Worm (Caenorhabditis elegans) whole organism, L3 larva: ENCODE data around the gene pes-1.

ENCODE experiments used
- R02D3.7 ChIP-seq: fragments of 150-350 bp; optimal IDR thresholded peaks from 2 replicates; lab custom pipeline; 2014; ENCODE audit warnings: missing biosample characterization, missing genetic modification characterization
- aly-2 ChIP-seq: fragments of 150-350 bp; optimal IDR thresholded peaks from 2 replicates; lab custom pipeline; 2014; ENCODE audit warnings: missing biosample characterization, missing genetic modification characterization
- ama-1 ChIP-seq: fragments of 150-350 bp; optimal IDR thresholded peaks from 2 replicates; lab custom pipeline; 2018
- ceh-16 ChIP-seq: sonication (generic microtip); optimal IDR thresholded peaks from 2 replicates; lab custom pipeline; 2017; ENCODE audit warnings: missing biosample characterization, missing genetic modification characterization
- ceh-28 ChIP-seq: fragments of 150-350 bp; optimal IDR thresholded peaks from 2 replicates; lab custom pipeline; 2014; ENCODE audit warnings: missing biosample characterization, missing genetic modification reagents, missing genetic modification characterization
- ceh-9 ChIP-seq: sonication (generic microtip); optimal IDR thresholded peaks from 2 replicates; lab custom pipeline; 2018; ENCODE audit warnings: missing biosample characterization, missing genetic modification characterization
- daf-12 ChIP-seq: fragments of 150-350 bp; optimal IDR thresholded peaks from 2 replicates; lab custom pipeline; 2014; ENCODE audit warnings: missing biosample characterization, missing genetic modification reagents, missing genetic modification characterization
- egl-5 ChIP-seq: fragments of 150-350 bp; optimal IDR thresholded peaks from 2 replicates; lab custom pipeline; 2017; ENCODE audit warnings: missing biosample characterization, missing genetic modification reagents, missing genetic modification characterization, inconsistent platforms
- elt-1 ChIP-seq: fragments of 150-350 bp; optimal IDR thresholded peaks from 2 replicates; lab custom pipeline; 2014; ENCODE audit warnings: missing biosample characterization, missing genetic modification characterization
- elt-2 ChIP-seq: sonication (generic microtip); optimal IDR thresholded peaks from 2 replicates; lab custom pipeline; 2016; ENCODE audit warnings: missing genetic modification reagents, mild to moderate bottlenecking, missing genetic modification characterization, missing compliant biosample characterization
- eor-1 ChIP-seq, 2 experiments: fragments of 150-350 bp; optimal IDR thresholded peaks; 2 replicates each; lab custom pipeline; 2014 to 2018; ENCODE audit warnings: missing biosample characterization in 2 of 2, missing genetic modification characterization in 2 of 2
- fkh-10 ChIP-seq: sonication (generic microtip); optimal IDR thresholded peaks from 2 replicates; lab custom pipeline; 2017; ENCODE audit warnings: missing biosample characterization, missing genetic modification reagents, missing genetic modification characterization
- fkh-2 ChIP-seq: fragments of 150-350 bp; optimal IDR thresholded peaks from 2 replicates; lab custom pipeline; 2014; ENCODE audit warnings: missing biosample characterization, missing genetic modification reagents, missing genetic modification characterization
- fos-1 ChIP-seq: fragments of 150-350 bp; optimal IDR thresholded peaks from 2 replicates; lab custom pipeline; 2014; ENCODE audit warnings: missing biosample characterization, missing genetic modification characterization
- jun-1 ChIP-seq: fragments of 150-350 bp; optimal IDR thresholded peaks from 2 replicates; lab custom pipeline; 2014; ENCODE audit warnings: missing biosample characterization, missing genetic modification reagents, missing genetic modification characterization
- lin-15B ChIP-seq: fragments of 150-350 bp; optimal IDR thresholded peaks from 2 replicates; lab custom pipeline; 2014; ENCODE audit warnings: missing biosample characterization, missing genetic modification characterization
- lin-39 ChIP-seq: fragments of 150-350 bp; optimal IDR thresholded peaks from 2 replicates; lab custom pipeline; 2018; ENCODE audit warnings: missing biosample characterization, missing genetic modification reagents, missing genetic modification characterization
- lsy-12 ChIP-seq: sonication (generic microtip); optimal IDR thresholded peaks from 2 replicates; lab custom pipeline; 2016; ENCODE audit warnings: mild to moderate bottlenecking, missing genetic modification characterization, missing compliant biosample characterization
- mdl-1 ChIP-seq: fragments of 150-350 bp; optimal IDR thresholded peaks from 2 replicates; lab custom pipeline; 2014; ENCODE audit warnings: missing biosample characterization, missing genetic modification characterization
- mml-1 ChIP-seq: fragments of 150-350 bp; sonication (generic microtip); optimal IDR thresholded peaks from 3 replicates; lab custom pipeline; 2014; ENCODE audit warnings: missing biosample characterization, missing genetic modification characterization
- nfya-1 ChIP-seq: sonication (generic microtip); optimal IDR thresholded peaks from 2 replicates; lab custom pipeline; 2017; ENCODE audit warnings: missing genetic modification characterization, mild to moderate bottlenecking, missing compliant biosample characterization, antibody characterized with exemption, moderate library complexity; ENCODE audit not compliant: insufficient read depth
- nhr-11 ChIP-seq: fragments of 150-350 bp; optimal IDR thresholded peaks from 2 replicates; lab custom pipeline; 2014; ENCODE audit warnings: missing biosample characterization, missing genetic modification characterization
- nhr-12 ChIP-seq: fragments of 150-350 bp; optimal IDR thresholded peaks from 2 replicates; lab custom pipeline; 2014; ENCODE audit warnings: missing biosample characterization, missing genetic modification characterization
- nhr-23 ChIP-seq: fragments of 150-350 bp; optimal IDR thresholded peaks from 2 replicates; lab custom pipeline; 2014; ENCODE audit warnings: missing biosample characterization, missing genetic modification reagents, missing genetic modification characterization
- nhr-237 ChIP-seq: fragments of 150-350 bp; optimal IDR thresholded peaks from 2 replicates; lab custom pipeline; 2014; ENCODE audit warnings: missing biosample characterization, missing genetic modification characterization
- nhr-25 ChIP-seq: sonication (generic microtip); optimal IDR thresholded peaks from 2 replicates; lab custom pipeline; 2017; ENCODE audit warnings: missing biosample characterization, missing genetic modification characterization
- nhr-43 ChIP-seq: sonication (generic microtip); optimal IDR thresholded peaks from 2 replicates; lab custom pipeline; 2016; ENCODE audit warnings: mild to moderate bottlenecking, missing genetic modification characterization, missing compliant biosample characterization; ENCODE audit not compliant: poor library complexity, severe bottlenecking
- nhr-67 ChIP-seq: fragments of 150-350 bp; optimal IDR thresholded peaks from 2 replicates; lab custom pipeline; 2014; ENCODE audit warnings: missing biosample characterization, missing genetic modification characterization
- nhr-77 ChIP-seq: fragments of 150-350 bp; optimal IDR thresholded peaks from 2 replicates; lab custom pipeline; 2014; ENCODE audit warnings: missing biosample characterization, missing genetic modification characterization
- pha-4 ChIP-seq: fragments of 150-350 bp; optimal IDR thresholded peaks from 2 replicates; lab custom pipeline; 2014; ENCODE audit warnings: missing biosample characterization, missing genetic modification reagents, missing genetic modification characterization
- pqm-1 ChIP-seq: fragments of 150-350 bp; optimal IDR thresholded peaks from 2 replicates; lab custom pipeline; 2017; ENCODE audit warnings: missing biosample characterization, missing genetic modification characterization, inconsistent platforms
- skn-1 ChIP-seq: fragments of 150-350 bp; optimal IDR thresholded peaks from 2 replicates; lab custom pipeline; 2014; ENCODE audit warnings: missing biosample characterization, missing genetic modification characterization
- snpc-4 ChIP-seq: fragments of 150-350 bp; optimal IDR thresholded peaks from 2 replicates; lab custom pipeline; 2014; ENCODE audit warnings: missing biosample characterization, missing genetic modification characterization
- tbx-2 ChIP-seq: sonication (generic microtip); optimal IDR thresholded peaks from 2 replicates; lab custom pipeline; 2016; ENCODE audit warnings: mild to moderate bottlenecking, missing genetic modification characterization, missing compliant biosample characterization
- unc-39 ChIP-seq: sonication (generic microtip); optimal IDR thresholded peaks from 4 replicates; lab custom pipeline; 2017; ENCODE audit warnings: missing biosample characterization, missing genetic modification characterization
- unc-62 ChIP-seq: fragments of 150-350 bp; sonication (generic microtip); optimal IDR thresholded peaks from 4 replicates; lab custom pipeline; 2014; ENCODE audit warnings: missing biosample characterization, missing genetic modification reagents, missing genetic modification characterization
- zag-1 ChIP-seq: fragments of 150-350 bp; optimal IDR thresholded peaks from 2 replicates; lab custom pipeline; 2014; ENCODE audit warnings: missing biosample characterization, missing genetic modification characterization
- ztf-11 ChIP-seq: fragments of 150-350 bp; optimal IDR thresholded peaks from 2 replicates; lab custom pipeline; 2014; ENCODE audit warnings: missing biosample characterization, missing genetic modification characterization
- ztf-4 ChIP-seq: fragments of 150-350 bp; optimal IDR thresholded peaks from 2 replicates; lab custom pipeline; 2014; ENCODE audit warnings: missing biosample characterization, missing genetic modification characterization

Gene pes-1

ce11 chrIV:4993128-4993527 lies 9.4 kb upstream of the pes-1 start:
- TF ChIP-seq fkh-10 = no peak
- no peak for TF ChIP-seq mml-1 (tag; lab: Kevin White, UChicago)
- TF ChIP-seq elt-2 (tag; lab: Kevin White, UChicago) = no peak
- no peak for TF ChIP-seq jun-1 (tag; lab: Kevin White, UChicago)

- TF ChIP-seq ceh-16 = no peak
- TF ChIP-seq mdl-1 (tag; lab: Kevin White, UChicago) = no peak
- no peak for TF ChIP-seq unc-39 (tag; lab: Kevin White, UChicago)
- TF ChIP-seq jun-1 (tag; lab: Kevin White, UChicago) = no peak
- TF ChIP-seq tbx-2 (tag; lab: Kevin White, UChicago) = no peak
- TF ChIP-seq R02D3.7 (tag; lab: Kevin White, UChicago) = no peak
- no peak for TF ChIP-seq ztf-11 (tag; lab: Kevin White, UChicago)
- TF ChIP-seq nhr-237 (tag; lab: Kevin White, UChicago) = no peak
- TF ChIP-seq zag-1 (tag; lab: Kevin White, UChicago) = no peak
- TF ChIP-seq eor-1 (tag; optimal IDR thresholded peaks at IDR 0.05; lab: Kevin White, UChicago) = no peak
- no peak for TF ChIP-seq nhr-77
- TF ChIP-seq fkh-2 (tag; lab: Kevin White, UChicago) = no peak
- no peak for TF ChIP-seq nhr-43 (tag; lab: Kevin White, UChicago)
- no peak for TF ChIP-seq nhr-23
- no peak for TF ChIP-seq nfya-1 (tag; lab: Kevin White, UChicago)
- no peak for TF ChIP-seq elt-1 (tag; lab: Kevin White, UChicago)
- TF ChIP-seq unc-62 = no peak
- TF ChIP-seq fos-1 = no peak
- no peak for TF ChIP-seq lin-15B (tag; lab: Kevin White, UChicago)
- no peak for TF ChIP-seq ceh-9 (tag; lab: Kevin White, UChicago)
Measured at ce11 chrIV:4995842-4996241, 6.7 kb upstream of the pes-1 start, which contains the start of gene ssq-2. Gene ssq-2 (plus strand): TSS chrIV:4996142.

DNA sequence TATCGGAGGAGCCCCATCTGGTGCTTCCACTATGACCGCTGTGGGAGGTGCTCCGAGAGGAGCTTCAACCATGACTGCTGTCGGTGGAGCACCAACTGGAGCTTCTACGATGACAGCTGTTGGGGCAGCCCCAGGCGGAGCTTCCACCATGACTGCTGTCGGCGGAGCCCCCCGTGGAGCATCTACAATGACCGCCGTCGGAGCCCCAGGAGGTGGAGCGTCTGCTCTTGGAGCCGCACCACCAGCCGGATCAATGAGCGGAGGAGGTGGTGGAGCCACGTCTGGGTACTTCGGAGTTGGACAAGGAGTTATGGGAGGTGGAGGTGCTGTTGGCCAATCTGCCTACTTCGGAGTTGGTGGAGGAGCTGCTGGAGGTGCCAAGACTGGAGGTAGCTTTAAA lies 5.6 kb upstream of the pes-1 start:
- TF ChIP-seq ama-1 (no peak), lin-15B (tag; lab: Kevin White, UChicago) (no peak), lsy-12 (no peak), pqm-1 (tag; lab: Kevin White, UChicago) (no peak), ceh-16 (no peak), ceh-9 (tag; lab: Kevin White, UChicago) (no peak)

- no peak for TF ChIP-seq nhr-12 (tag; lab: Kevin White, UChicago)
- no peak for TF ChIP-seq elt-1 (tag; lab: Kevin White, UChicago)
- TF ChIP-seq skn-1 (tag; lab: Kevin White, UChicago) = no peak
- TF ChIP-seq nhr-67 = no peak
- TF ChIP-seq snpc-4 (tag; lab: Kevin White, UChicago) = no peak
- TF ChIP-seq daf-12 = no peak
- no peak for TF ChIP-seq mdl-1 (tag; lab: Kevin White, UChicago)
- no peak for TF ChIP-seq lin-39
- no peak for TF ChIP-seq lin-15B (tag; lab: Kevin White, UChicago)
Measured at ce11 chrIV:5005154-5005553, 2.6 kb downstream of the pes-1 start.

ce11 chrIV:5008378-5008777 lies 5.8 kb downstream of the pes-1 start, which contains the start of gene srm-2:
Gene srm-2 (plus strand): TSS chrIV:5008678.
- no peak for TF ChIP-seq unc-62
- no peak for TF ChIP-seq nhr-11
- TF ChIP-seq ztf-4 = no peak
- TF ChIP-seq pha-4 (tag; lab: Kevin White, UChicago) = no peak
- no peak for TF ChIP-seq elt-2 (tag; lab: Kevin White, UChicago)
- no peak for TF ChIP-seq nhr-67
- TF ChIP-seq egl-5 (tag; lab: Kevin White, UChicago) = no peak
- TF ChIP-seq tbx-2 (tag; lab: Kevin White, UChicago) = no peak
- TF ChIP-seq fos-1 = no peak
- TF ChIP-seq lin-39 = no peak
- no peak for TF ChIP-seq ceh-28 (tag; lab: Kevin White, UChicago)
- TF ChIP-seq aly-2 (tag; lab: Kevin White, UChicago) = no peak
- no peak for TF ChIP-seq nfya-1 (tag; lab: Kevin White, UChicago)
- no peak for TF ChIP-seq ztf-11 (tag; lab: Kevin White, UChicago)
- no peak for TF ChIP-seq nhr-25 (tag; lab: Kevin White, UChicago)
- no peak for TF ChIP-seq nhr-43 (tag; lab: Kevin White, UChicago)
- no peak for TF ChIP-seq nhr-77
